Fruit fly (Drosophila melanogaster) whole organism, pupa: ENCODE measurements around the gene CG10513.

Experiments used
- CG10348 ChIP-seq: fragments of 200-800 bp; sonication (Bioruptor generic); IDR thresholded peaks from 2 replicates; pipeline ENCODE4 v1.3.6; 2022; ENCODE audit warnings: missing biosample characterization, missing genetic modification characterization
- CG12605 ChIP-seq: fragments of 200-800 bp; sonication (Bioruptor generic); IDR thresholded peaks from 2 replicates; pipeline ENCODE4 v1.3.6; 2022; ENCODE audit warnings: missing biosample characterization, missing genetic modification characterization
- CG13204 ChIP-seq: fragments of 200-800 bp; sonication (Bioruptor generic); optimal IDR thresholded peaks from 2 replicates; lab custom pipeline; 2018; ENCODE audit warnings: missing biosample characterization, mild to moderate bottlenecking, missing genetic modification characterization, moderate library complexity
- CG14655 ChIP-seq: fragments of 200-800 bp; sonication (Bioruptor generic); optimal IDR thresholded peaks from 3 replicates; lab custom pipeline; 2017; ENCODE audit warnings: mild to moderate bottlenecking, missing biosample characterization, missing genetic modification reagents, missing genetic modification characterization
- CG15710 ChIP-seq: fragments of 200-800 bp; sonication (Bioruptor generic); optimal IDR thresholded peaks from 2 replicates; lab custom pipeline; 2018; ENCODE audit warnings: missing biosample characterization, mild to moderate bottlenecking, missing genetic modification characterization, moderate library complexity
- CG17806 ChIP-seq: fragments of 200-800 bp; sonication (Bioruptor generic); optimal IDR thresholded peaks from 2 replicates; lab custom pipeline; 2018; ENCODE audit warnings: missing biosample characterization, mild to moderate bottlenecking, missing genetic modification characterization, moderate library complexity
- CG32121 ChIP-seq: fragments of 200-800 bp; sonication (Bioruptor generic); IDR thresholded peaks from 2 replicates; pipeline ENCODE4 v1.3.6; 2022; ENCODE audit warnings: missing biosample characterization, missing genetic modification characterization
- CG34367 ChIP-seq: fragments of 200-800 bp; sonication (Bioruptor generic); optimal IDR thresholded peaks from 2 replicates; lab custom pipeline; 2018; ENCODE audit warnings: missing biosample characterization, mild to moderate bottlenecking, missing genetic modification characterization
- CG4496 ChIP-seq: fragments of 200-800 bp; sonication (Bioruptor generic); IDR thresholded peaks from 3 replicates; pipeline ENCODE4 v1.3.6; 2022; ENCODE audit warnings: missing biosample characterization, missing genetic modification characterization
- CG8159 ChIP-seq: fragments of 200-800 bp; sonication (Bioruptor generic); optimal IDR thresholded peaks from 3 replicates; lab custom pipeline; 2018; ENCODE audit warnings: missing biosample characterization, mild to moderate bottlenecking, missing genetic modification characterization, moderate library complexity
- CG8301 ChIP-seq: fragments of 200-800 bp; sonication (Bioruptor generic); optimal IDR thresholded peaks from 2 replicates; lab custom pipeline; 2018; ENCODE audit warnings: missing biosample characterization, mild to moderate bottlenecking, missing genetic modification characterization
- CG9948 ChIP-seq: fragments of 200-800 bp; sonication (Bioruptor generic); optimal IDR thresholded peaks from 2 replicates; lab custom pipeline; 2018; ENCODE audit warnings: missing biosample characterization, mild to moderate bottlenecking, missing genetic modification characterization, moderate library complexity
- D1 ChIP-seq: fragments of 200-800 bp; sonication (Bioruptor generic); optimal IDR thresholded peaks from 2 replicates; lab custom pipeline; 2018; ENCODE audit warnings: missing biosample characterization, mild to moderate bottlenecking, missing genetic modification characterization, moderate library complexity
- EcR ChIP-seq: fragments of 200-800 bp; sonication (Bioruptor generic); optimal IDR thresholded peaks from 3 replicates; lab custom pipeline; 2019; ENCODE audit warnings: missing biosample characterization, missing genetic modification characterization, mild to moderate bottlenecking, moderate library complexity, missing genetic modification reagents
- Ets98B ChIP-seq: fragments of 200-800 bp; sonication (Bioruptor generic); IDR thresholded peaks from 2 replicates; pipeline ENCODE4 v1.3.6; 2022; ENCODE audit warnings: missing biosample characterization, missing genetic modification characterization
- Pif1A ChIP-seq: fragments of 200-800 bp; sonication (Bioruptor generic); optimal IDR thresholded peaks from 3 replicates; lab custom pipeline; 2016; ENCODE audit warnings: missing biosample characterization, missing genetic modification characterization
- Pif1B ChIP-seq: fragments of 200-800 bp; sonication (Bioruptor generic); optimal IDR thresholded peaks from 3 replicates; lab custom pipeline; 2016; ENCODE audit warnings: missing biosample characterization, missing genetic modification characterization
- Snoo ChIP-seq: fragments of 200-800 bp; sonication (Bioruptor generic); optimal IDR thresholded peaks from 3 replicates; lab custom pipeline; 2017; ENCODE audit warnings: missing biosample characterization, mild to moderate bottlenecking, missing genetic modification characterization, inconsistent platforms
- fd96Ca ChIP-seq: fragments of 200-800 bp; sonication (Bioruptor generic); IDR thresholded peaks from 3 replicates; pipeline ENCODE4 v1.3.6; 2022; ENCODE audit warnings: missing biosample characterization, missing genetic modification characterization
- gl ChIP-seq: fragments of 200-800 bp; sonication (Bioruptor generic); optimal IDR thresholded peaks from 2 replicates; lab custom pipeline; 2018; ENCODE audit warnings: missing biosample characterization, mild to moderate bottlenecking, missing genetic modification characterization
- rn ChIP-seq: fragments of 200-800 bp; sonication (Bioruptor generic); IDR thresholded peaks from 2 replicates; pipeline ENCODE4 v1.3.6; 2022; ENCODE audit warnings: missing biosample characterization, missing genetic modification characterization

Gene CG10513

dm6 chr3R:25313771-25314170 lies 36.8 kb upstream of the CG10513 start, which contains the start of gene CG31087:
TSS of gene CG31087 (minus strand) at chr3R:25313833.
- TF ChIP-seq rn (GFP tag; lab: Robert Waterston, UW) (no peak), Snoo (tag; lab: Kevin White, UChicago) (no peak), Pif1B (GFP tag; lab: Kevin White, UChicago) (no peak), D1 (tag; lab: Kevin White, UChicago) (no peak), CG8301 (tag; lab: Kevin White, UChicago) (no peak), Ets98B (GFP tag; lab: Robert Waterston, UW) (no peak), CG13204 (GFP tag; lab: Kevin White, UChicago) (no peak)

- TF ChIP-seq CG15710 (tag; lab: Kevin White, UChicago) (no peak), CG32121 (GFP tag; lab: Robert Waterston, UW) (no peak), gl (tag; lab: Kevin White, UChicago) (no peak), CG13204 (GFP tag; lab: Kevin White, UChicago) (no peak), CG34367 (tag; lab: Kevin White, UChicago) (no peak), CG12605 (GFP tag; lab: Robert Waterston, UW) (no peak), CG10348 (GFP tag; lab: Robert Waterston, UW) (no peak), fd96Ca (GFP tag; lab: Robert Waterston, UW) (no peak), Snoo (tag; lab: Kevin White, UChicago) (no peak), D1 (tag; lab: Kevin White, UChicago) (no peak), Pif1B (GFP tag; lab: Kevin White, UChicago) (no peak), CG14655 (GFP tag; lab: Kevin White, UChicago) (no peak), CG9948 (tag; lab: Kevin White, UChicago) (no peak), CG17806 (tag; lab: Kevin White, UChicago) (no peak), rn (GFP tag; lab: Robert Waterston, UW) (no peak), CG8301 (tag; lab: Kevin White, UChicago) (no peak), CG4496 (no peak), EcR (GFP tag; lab: Kevin White, UChicago) (no peak), Pif1A (GFP tag; lab: Kevin White, UChicago) (no peak)
- TF ChIP-seq, all 21 proteins: peak for 0
These were observed 35.6 kb upstream of the CG10513 start for dm6 chr3R:25312583-25312982.

dm6 chr3R:25310843-25311242 lies 33.8 kb upstream of the CG10513 start, which contains the start of gene CG31099:
TSS of gene CG31099 (minus strand) at chr3R:25310943.
- no peak for TF ChIP-seq CG34367 (tag; lab: Kevin White, UChicago)
- TF ChIP-seq CG15710 (tag; lab: Kevin White, UChicago), result no peak
- no peak for TF ChIP-seq CG14655 (GFP tag; lab: Kevin White, UChicago)

dm6 chr3R:25309175-25309574 lies 32.2 kb upstream of the CG10513 start:
- TF ChIP-seq Ets98B (GFP tag; lab: Robert Waterston, UW), result no peak
- no peak for TF ChIP-seq rn (GFP tag; lab: Robert Waterston, UW)
- no peak for TF ChIP-seq EcR (GFP tag; lab: Kevin White, UChicago)
- TF ChIP-seq CG14655 (GFP tag; lab: Kevin White, UChicago), result no peak
- no peak for TF ChIP-seq CG8159 (tag; lab: Kevin White, UChicago)
- TF ChIP-seq CG13204 (GFP tag; lab: Kevin White, UChicago), result no peak
- no peak for TF ChIP-seq CG12605 (GFP tag; lab: Robert Waterston, UW)
- no peak for TF ChIP-seq CG15710 (tag; lab: Kevin White, UChicago)
- TF ChIP-seq gl (tag; lab: Kevin White, UChicago), result no peak
- TF ChIP-seq CG8301 (tag; lab: Kevin White, UChicago), result no peak
- no peak for TF ChIP-seq fd96Ca (GFP tag; lab: Robert Waterston, UW)

dm6 chr3R:25308228-25308627 lies 31.2 kb upstream of the CG10513 start, which contains the start of gene CG10550:
TSS of gene CG10550 (minus strand) at chr3R:25308391.
- TF ChIP-seq CG34367 (tag; lab: Kevin White, UChicago) (no peak), CG32121 (GFP tag; lab: Robert Waterston, UW) (no peak), CG13204 (GFP tag; lab: Kevin White, UChicago) (no peak)

dm6 chr3R:25305822-25306544 lies 29.0 kb upstream of the CG10513 start:
- no peak for TF ChIP-seq CG34367 (tag; lab: Kevin White, UChicago)
- TF ChIP-seq D1 (tag; lab: Kevin White, UChicago), result no peak
- no peak for TF ChIP-seq CG15710 (tag; lab: Kevin White, UChicago)
- TF ChIP-seq rn (GFP tag; lab: Robert Waterston, UW), result no peak
- TF ChIP-seq fd96Ca (GFP tag; lab: Robert Waterston, UW), result no peak
- TF ChIP-seq CG10348 (GFP tag; lab: Robert Waterston, UW), result no peak
- no peak for TF ChIP-seq Pif1B (GFP tag; lab: Kevin White, UChicago)
- no peak for TF ChIP-seq CG8301 (tag; lab: Kevin White, UChicago)
- no peak for TF ChIP-seq gl (tag; lab: Kevin White, UChicago)
- no peak for TF ChIP-seq CG9948 (tag; lab: Kevin White, UChicago)
- no peak for TF ChIP-seq CG13204 (GFP tag; lab: Kevin White, UChicago)
- TF ChIP-seq, all 21 proteins: peak for 0
